Fruit fly (Drosophila melanogaster): ENCODE data around the gene CG31344.

DNA sequence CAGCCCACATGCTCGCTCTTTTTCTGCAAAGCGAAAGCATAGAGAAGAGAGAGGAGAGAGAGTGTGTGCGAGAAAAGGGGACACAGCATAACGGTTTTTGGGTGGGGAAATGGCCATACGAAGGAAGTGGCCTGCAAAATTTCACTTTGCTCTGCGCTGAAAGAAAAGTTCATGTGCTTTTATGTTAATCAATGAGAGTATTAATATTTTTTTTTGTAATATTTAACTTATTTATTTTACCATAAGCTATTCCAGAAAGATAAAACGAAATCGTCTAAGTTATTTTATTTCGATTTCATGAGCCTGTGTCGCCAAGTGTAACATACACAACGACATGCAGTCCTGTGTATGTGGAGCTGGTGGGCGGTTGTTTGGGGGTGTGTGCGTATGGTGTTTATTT is 25.3 kb upstream of the CG31344 start:
- TF ChIP-seq Hr39 (GFP tag; optimal IDR thresholded peaks at IDR 0.05), result peak; percentile 21
- peak; percentile 36 for TF ChIP-seq CG4318 (GFP tag; optimal IDR thresholded peaks at IDR 0.05)
- peak; percentile 65; the same call in 1 of the 2 replicates for TF ChIP-seq CG11294 (GFP tag; IDR thresholded peaks at IDR 0.05)
- no peak for TF ChIP-seq CG10669 (GFP tag; optimal IDR thresholded peaks at IDR 0.05)
- TF ChIP-seq Sox102F (GFP tag; optimal IDR thresholded peaks at IDR 0.05), result no peak
- peak; percentile 73 for TF ChIP-seq CG32006 (GFP tag; optimal IDR thresholded peaks at IDR 0.05)
- peak; percentile 30 for TF ChIP-seq cyc (GFP tag; optimal IDR thresholded peaks at IDR 0.05)
- TF ChIP-seq CG8119 (GFP tag; IDR thresholded peaks at IDR 0.05), result peak; percentile 69
- no peak for TF ChIP-seq CG6276 (GFP tag; optimal IDR thresholded peaks at IDR 0.05)

Measured in whole organism, prepupa.